Worm (Caenorhabditis elegans) whole organism, early embryonic: ENCODE measurements around the gene srh-47.

Experiments
- F13C5.2 ChIP-seq: sonication (generic microtip); optimal IDR thresholded peaks from 2 replicates; lab custom pipeline; 2017; ENCODE audit warnings: mild to moderate bottlenecking, missing genetic modification characterization, inconsistent platforms, missing compliant biosample characterization
- ama-1 ChIP-seq: fragments of 150-350 bp; optimal IDR thresholded peaks from 2 replicates; lab custom pipeline; 2014
- ceh-13 ChIP-seq: fragments of 200-800 bp; sonication (Bioruptor generic); optimal IDR thresholded peaks from 2 replicates; lab custom pipeline; 2018; ENCODE audit warnings: mild to moderate bottlenecking, missing genetic modification characterization, missing compliant biosample characterization
- ceh-36 ChIP-seq: sonication (generic microtip); optimal IDR thresholded peaks from 2 replicates; lab custom pipeline; 2016; ENCODE audit warnings: missing genetic modification characterization, inconsistent platforms, missing compliant biosample characterization
- hmg-4 ChIP-seq: fragments of 200-800 bp; sonication (Bioruptor generic); optimal IDR thresholded peaks from 2 replicates; lab custom pipeline; 2018; ENCODE audit warnings: mild to moderate bottlenecking, missing genetic modification characterization, missing compliant biosample characterization
- hnd-1 ChIP-seq: sonication (generic microtip); optimal IDR thresholded peaks from 2 replicates; lab custom pipeline; 2016; ENCODE audit warnings: missing genetic modification characterization, missing compliant biosample characterization
- pes-1 ChIP-seq: fragments of 200-800 bp; sonication (Bioruptor generic); IDR thresholded peaks from 2 replicates; pipeline ENCODE4 v1.3.6; 2022; ENCODE audit warnings: missing genetic modification reagents, missing genetic modification characterization, missing compliant biosample characterization
- tbx-11 ChIP-seq: fragments of 200-800 bp; sonication (Bioruptor generic); IDR thresholded peaks from 2 replicates; pipeline ENCODE4 v1.3.6; 2022; ENCODE audit warnings: missing genetic modification characterization, missing compliant biosample characterization
- tbx-37 ChIP-seq: fragments of 200-800 bp; sonication (Bioruptor generic); conservative IDR thresholded peaks from 2 replicates; pipeline ENCODE4 v1.3.6; 2022; ENCODE audit warnings: missing genetic modification reagents, missing genetic modification characterization, missing compliant biosample characterization
- tra-4 ChIP-seq: sonication (generic microtip); optimal IDR thresholded peaks from 2 replicates; lab custom pipeline; 2017; ENCODE audit warnings: missing genetic modification characterization, missing compliant biosample characterization

DNA sequence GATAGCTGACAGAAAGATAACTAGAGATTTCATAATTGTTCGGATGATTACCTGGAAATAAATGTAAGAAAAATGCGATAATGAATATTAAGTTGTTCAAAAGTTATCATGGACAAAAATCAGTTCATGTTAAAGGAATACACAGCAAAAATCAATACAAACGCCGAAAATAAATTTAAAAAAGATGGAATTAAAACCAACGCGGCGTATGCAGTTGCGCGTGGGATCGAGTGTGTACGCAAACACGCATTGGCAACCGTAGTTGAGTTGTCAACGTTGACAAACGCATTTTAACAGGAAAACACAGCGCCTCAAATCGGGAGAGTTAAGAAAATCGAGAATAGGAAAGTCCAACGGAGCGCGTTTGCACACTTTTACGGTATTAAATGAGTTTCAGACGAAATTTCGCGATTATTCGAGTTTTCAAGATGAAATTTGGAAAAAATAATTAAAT lies 26.5 kb upstream of the srh-47 start, which contains the start of gene tmed-10:
- TF ChIP-seq tbx-11 (GFP tag; lab: Robert Waterston, UW) (no peak), ama-1 (lab: Kevin White, UChicago) (no peak), hnd-1 (tag; lab: Kevin White, UChicago) (no peak), F13C5.2 (tag; lab: Kevin White, UChicago) (no peak), pes-1 (GFP tag; lab: Robert Waterston, UW) (no peak), hmg-4 (no peak), ceh-13 (no peak), tbx-37 (GFP tag; lab: Robert Waterston, UW) (no peak), ceh-36 (tag; lab: Kevin White, UChicago) (no peak), tra-4 (no peak)
